Worm (Caenorhabditis elegans): ENCODE measurements around the gene F58F9.3.

- TF ChIP-seq him-1 (tag; optimal IDR thresholded peaks at IDR 0.05) (no peak), W03F9.2 (tag; optimal IDR thresholded peaks at IDR 0.05) (no peak), dao-5 (tag; optimal IDR thresholded peaks at IDR 0.05) (no peak)
Observed at ce11 chrIV:6217066-6217465, 16.0 kb upstream of the F58F9.3 start, which contains the start of gene C49A9.9.

Measured in whole organism, L4/young adult.